Worm (Caenorhabditis elegans): ENCODE results near the gene F48E8.2.

- TF ChIP-seq mab-5 (tag; optimal IDR thresholded peaks at IDR 0.05) (no peak), unc-120 (tag; optimal IDR thresholded peaks at IDR 0.05; ENCODE audit: poor library complexity, severe bottlenecking) (no peak), zip-8 (tag; optimal IDR thresholded peaks at IDR 0.05) (no peak), pha-4 (tag; optimal IDR thresholded peaks at IDR 0.05) (no peak), nhr-237 (tag; optimal IDR thresholded peaks at IDR 0.05) (no peak), bed-3 (GFP tag; optimal IDR thresholded peaks at IDR 0.05) (no peak)
Observed at ce11 chrIII:5512502-5512901, 48.3 kb downstream of the F48E8.2 start, which contains the start of gene pqn-25.

Data from whole organism, mixed stage, embryonic.